Fruit fly (Drosophila melanogaster) whole organism, embryonic: ENCODE measurements around the gene CG1136.

Experiments
- CG10147 ChIP-seq: fragments of 200-800 bp; sonication (Bioruptor generic); optimal IDR thresholded peaks from 2 replicates; lab custom pipeline; 2019; ENCODE audit warnings: missing biosample characterization, mild to moderate bottlenecking, missing genetic modification characterization, moderate library complexity
- CG10321 ChIP-seq: fragments of 200-800 bp; sonication (Bioruptor generic); IDR thresholded peaks from 2 replicates; pipeline ENCODE4 v1.3.6; 2022; ENCODE audit warnings: missing biosample characterization, missing genetic modification characterization
- CG10543 ChIP-seq: fragments of 200-800 bp; sonication (Bioruptor generic); optimal IDR thresholded peaks from 3 replicates; lab custom pipeline; 2017; ENCODE audit warnings: missing biosample characterization, mild to moderate bottlenecking, missing genetic modification characterization, moderate library complexity
- CG11093 ChIP-seq: fragments of 200-800 bp; sonication (Bioruptor generic); IDR thresholded peaks from 3 replicates; pipeline ENCODE4 v1.3.6; 2022; ENCODE audit warnings: missing biosample characterization, missing genetic modification characterization
- CG11504 ChIP-seq: fragments of 200-800 bp; sonication (Bioruptor generic); optimal IDR thresholded peaks from 3 replicates; lab custom pipeline; 2019; ENCODE audit warnings: missing biosample characterization, mild to moderate bottlenecking, missing genetic modification characterization, moderate library complexity
- CG12769 ChIP-seq: fragments of 200-800 bp; sonication (Bioruptor generic); optimal IDR thresholded peaks from 2 replicates; lab custom pipeline; 2019; ENCODE audit warnings: missing biosample characterization, mild to moderate bottlenecking, missing genetic modification characterization, moderate library complexity
- CG15073 ChIP-seq: fragments of 200-800 bp; sonication (Bioruptor generic); optimal IDR thresholded peaks from 2 replicates; lab custom pipeline; 2016; ENCODE audit warnings: missing biosample characterization, missing genetic modification characterization
- CG1529 ChIP-seq: fragments of 200-800 bp; sonication (Bioruptor generic); optimal IDR thresholded peaks from 3 replicates; lab custom pipeline; 2018; ENCODE audit warnings: missing biosample characterization, missing genetic modification characterization
- CG17568 ChIP-seq: fragments of 200-800 bp; sonication (Bioruptor generic); optimal IDR thresholded peaks from 2 replicates; lab custom pipeline; 2018; ENCODE audit warnings: missing biosample characterization, mild to moderate bottlenecking, missing genetic modification characterization, moderate library complexity
- CG17912 ChIP-seq: fragments of 200-800 bp; sonication (Bioruptor generic); optimal IDR thresholded peaks from 2 replicates; lab custom pipeline; 2018; ENCODE audit warnings: missing biosample characterization, mild to moderate bottlenecking, missing genetic modification characterization
- CG2875 ChIP-seq: fragments of 200-800 bp; sonication (Bioruptor generic); optimal IDR thresholded peaks from 2 replicates; lab custom pipeline; 2017; ENCODE audit warnings: missing biosample characterization, mild to moderate bottlenecking, missing genetic modification characterization, missing genetic modification reagents
- CG31388 ChIP-seq: fragments of 200-800 bp; sonication (Bioruptor generic); optimal IDR thresholded peaks from 2 replicates; lab custom pipeline; 2016; ENCODE audit warnings: missing biosample characterization, missing genetic modification characterization
- CG3163 ChIP-seq: fragments of 200-800 bp; sonication (Bioruptor generic); optimal IDR thresholded peaks from 3 replicates; lab custom pipeline; 2016; ENCODE audit warnings: missing biosample characterization, missing genetic modification characterization
- CG34224 ChIP-seq: fragments of 200-800 bp; sonication (Bioruptor generic); IDR thresholded peaks from 3 replicates; pipeline ENCODE4 v1.3.6; 2022; ENCODE audit warnings: missing biosample characterization, missing genetic modification characterization; ENCODE audit not compliant: partially characterized antibody
- CG4404 ChIP-seq: fragments of 200-800 bp; sonication (Bioruptor generic); IDR thresholded peaks from 2 replicates; pipeline ENCODE4 v1.3.6; 2022; ENCODE audit warnings: missing biosample characterization, missing genetic modification characterization
- CG6654 ChIP-seq: fragments of 200-800 bp; sonication (Bioruptor generic); optimal IDR thresholded peaks from 2 replicates; lab custom pipeline; 2017; ENCODE audit warnings: missing biosample characterization, mild to moderate bottlenecking, missing genetic modification characterization
- CG6765 ChIP-seq: fragments of 200-800 bp; sonication (Bioruptor generic); optimal IDR thresholded peaks from 3 replicates; lab custom pipeline; 2017; ENCODE audit warnings: missing biosample characterization, mild to moderate bottlenecking, missing genetic modification characterization
- CG8290 ChIP-seq, 3 experiments: fragments of 200-800 bp; sonication (Bioruptor generic); optimal IDR thresholded peaks; 2 replicates each; lab custom pipeline; 2016 to 2019; ENCODE audit warnings: missing biosample characterization in 3 of 3, missing genetic modification characterization in 3 of 3, mild to moderate bottlenecking in 2 of 3, moderate library complexity in 1 of 3
- CG8359 ChIP-seq: fragments of 200-800 bp; sonication (Bioruptor generic); optimal IDR thresholded peaks from 2 replicates; lab custom pipeline; 2017; ENCODE audit warnings: missing biosample characterization, mild to moderate bottlenecking, missing genetic modification characterization, borderline replicate concordance
- CG9215 ChIP-seq: fragments of 200-800 bp; sonication (Bioruptor generic); IDR thresholded peaks from 2 replicates; pipeline ENCODE4 v1.3.6; 2022; ENCODE audit warnings: missing biosample characterization, missing genetic modification characterization
- CHES-1-like ChIP-seq: fragments of 200-800 bp; sonication (Bioruptor generic); optimal IDR thresholded peaks from 2 replicates; lab custom pipeline; 2016; ENCODE audit warnings: missing biosample characterization, missing genetic modification characterization
- CTCF ChIP-seq: fragments of 200-800 bp; sonication (Bioruptor generic); optimal IDR thresholded peaks from 2 replicates; lab custom pipeline; 2017; ENCODE audit warnings: missing biosample characterization, mild to moderate bottlenecking, missing genetic modification characterization, moderate library complexity
- D ChIP-seq, 2 experiments: fragments of 200-800 bp in 1 of 2; fragments of >200 bp in 1 of 2; sonication (Bioruptor generic) in 1 of 2; optimal IDR thresholded peaks; 2 replicates in 1 of 2; 3 replicates in 1 of 2; lab custom pipeline; 2017; ENCODE audit warnings: mild to moderate bottlenecking in 1 of 2, missing biosample characterization in 1 of 2, missing genetic modification characterization in 1 of 2, missing genetic modification reagents in 1 of 2
- D19B ChIP-seq: fragments of 200-800 bp; sonication (Bioruptor generic); optimal IDR thresholded peaks from 2 replicates; lab custom pipeline; 2017; ENCODE audit warnings: missing biosample characterization, mild to moderate bottlenecking, missing genetic modification characterization
- Gsc ChIP-seq: fragments of 200-800 bp; sonication (Bioruptor generic); IDR thresholded peaks from 2 replicates; pipeline ENCODE4 v1.3.6; 2022; ENCODE audit warnings: missing biosample characterization, missing genetic modification characterization
- Hr39 ChIP-seq: fragments of >200 bp; optimal IDR thresholded peaks from 2 replicates; lab custom pipeline; 2017
- Vsx1 ChIP-seq: fragments of 200-800 bp; sonication (Bioruptor generic); optimal IDR thresholded peaks from 2 replicates; lab custom pipeline; 2017; ENCODE audit warnings: missing biosample characterization, mild to moderate bottlenecking, missing genetic modification characterization, missing genetic modification reagents
- Xbp1 ChIP-seq: fragments of 200-800 bp; sonication (Bioruptor generic); optimal IDR thresholded peaks from 3 replicates; lab custom pipeline; 2016; ENCODE audit warnings: missing biosample characterization, mild to moderate bottlenecking, missing genetic modification characterization
- ap ChIP-seq: fragments of 200-800 bp; sonication (Bioruptor generic); IDR thresholded peaks from 2 replicates; pipeline ENCODE4 v1.3.6; 2022; ENCODE audit warnings: missing biosample characterization, missing genetic modification characterization
- ase ChIP-seq: fragments of 200-800 bp; sonication (Bioruptor generic); IDR thresholded peaks from 3 replicates; pipeline ENCODE4 v1.3.6; 2022; ENCODE audit warnings: missing biosample characterization, missing genetic modification characterization
- az2 ChIP-seq: fragments of 200-800 bp; sonication (Bioruptor generic); optimal IDR thresholded peaks from 3 replicates; lab custom pipeline; 2016; ENCODE audit warnings: missing biosample characterization, missing genetic modification characterization
- dpn ChIP-seq, 2 experiments: fragments of 200-800 bp; sonication (Bioruptor generic); optimal IDR thresholded peaks; 3 replicates each; lab custom pipeline; 2016; ENCODE audit warnings: missing biosample characterization in 2 of 2, missing genetic modification characterization in 2 of 2
- ewg ChIP-seq: fragments of 200-800 bp; sonication (Bioruptor generic); optimal IDR thresholded peaks from 3 replicates; lab custom pipeline; 2017; ENCODE audit warnings: mild to moderate bottlenecking, missing biosample characterization, missing genetic modification reagents, missing genetic modification characterization
- exex ChIP-seq: fragments of 200-800 bp; sonication (Bioruptor generic); optimal IDR thresholded peaks from 4 replicates; lab custom pipeline; 2018; ENCODE audit warnings: missing biosample characterization, mild to moderate bottlenecking, missing genetic modification characterization, moderate library complexity
- ftz-f1 ChIP-seq: fragments of 200-800 bp; sonication (Bioruptor generic); optimal IDR thresholded peaks from 2 replicates; lab custom pipeline; 2016; ENCODE audit warnings: missing biosample characterization, missing genetic modification characterization
- gcm2 ChIP-seq: fragments of 200-800 bp; sonication (Bioruptor generic); optimal IDR thresholded peaks from 2 replicates; lab custom pipeline; 2016; ENCODE audit warnings: missing biosample characterization, missing genetic modification characterization
- insv ChIP-seq, 2 experiments: fragments of 200-800 bp; sonication (Bioruptor generic); optimal IDR thresholded peaks; 3 replicates each; lab custom pipeline; 2016 to 2018; ENCODE audit warnings: missing biosample characterization in 2 of 2, missing genetic modification characterization in 2 of 2
- kni ChIP-seq: fragments of 200-800 bp; sonication (Bioruptor generic); optimal IDR thresholded peaks from 3 replicates; lab custom pipeline; 2017; ENCODE audit warnings: mild to moderate bottlenecking, missing biosample characterization, missing genetic modification reagents, missing genetic modification characterization
- nerfin-1 ChIP-seq: fragments of 200-800 bp; sonication (Bioruptor generic); optimal IDR thresholded peaks from 3 replicates; lab custom pipeline; 2019; ENCODE audit warnings: missing biosample characterization, mild to moderate bottlenecking, missing genetic modification characterization, moderate library complexity
- odd ChIP-seq: fragments of 200-800 bp; sonication (Bioruptor generic); optimal IDR thresholded peaks from 2 replicates; lab custom pipeline; 2017; ENCODE audit warnings: missing biosample characterization, mild to moderate bottlenecking, missing genetic modification characterization
- onecut ChIP-seq: fragments of 200-800 bp; sonication (Bioruptor generic); IDR thresholded peaks from 2 replicates; pipeline ENCODE4 v1.3.6; 2022; ENCODE audit warnings: missing biosample characterization, missing genetic modification characterization
- p53 ChIP-seq: fragments of 200-800 bp; sonication (Bioruptor generic); optimal IDR thresholded peaks from 2 replicates; lab custom pipeline; 2016; ENCODE audit warnings: missing biosample characterization, missing genetic modification characterization
- pb ChIP-seq: fragments of 200-800 bp; sonication (Bioruptor generic); optimal IDR thresholded peaks from 3 replicates; lab custom pipeline; 2016; ENCODE audit warnings: missing biosample characterization, missing genetic modification characterization
- sd ChIP-seq: fragments of 200-800 bp; sonication (Bioruptor generic); optimal IDR thresholded peaks from 3 replicates; lab custom pipeline; 2018; ENCODE audit warnings: missing biosample characterization, mild to moderate bottlenecking, missing genetic modification characterization, moderate library complexity
- sna ChIP-seq: fragments of 200-800 bp; sonication (Bioruptor generic); IDR thresholded peaks from 2 replicates; pipeline ENCODE4 v1.3.6; 2022; ENCODE audit warnings: missing biosample characterization, missing genetic modification characterization; ENCODE audit not compliant: partially characterized antibody
- so ChIP-seq: fragments of 200-800 bp; sonication (Bioruptor generic); IDR thresholded peaks from 3 replicates; pipeline ENCODE4 v1.3.6; 2022; ENCODE audit warnings: missing biosample characterization, missing genetic modification characterization
- tap ChIP-seq: fragments of 200-800 bp; optimal IDR thresholded peaks from 3 replicates; lab custom pipeline; 2019; ENCODE audit warnings: missing biosample characterization, mild to moderate bottlenecking, missing genetic modification characterization, moderate library complexity
- tgo ChIP-seq: fragments of 200-800 bp; sonication (Bioruptor generic); IDR thresholded peaks from 3 replicates; pipeline ENCODE4 v1.3.6; 2022; ENCODE audit warnings: missing biosample characterization, missing genetic modification characterization
- tx ChIP-seq: fragments of 200-800 bp; sonication (Bioruptor generic); optimal IDR thresholded peaks from 2 replicates; lab custom pipeline; 2016; ENCODE audit warnings: missing biosample characterization, missing genetic modification characterization

CG1136 gene

DNA sequence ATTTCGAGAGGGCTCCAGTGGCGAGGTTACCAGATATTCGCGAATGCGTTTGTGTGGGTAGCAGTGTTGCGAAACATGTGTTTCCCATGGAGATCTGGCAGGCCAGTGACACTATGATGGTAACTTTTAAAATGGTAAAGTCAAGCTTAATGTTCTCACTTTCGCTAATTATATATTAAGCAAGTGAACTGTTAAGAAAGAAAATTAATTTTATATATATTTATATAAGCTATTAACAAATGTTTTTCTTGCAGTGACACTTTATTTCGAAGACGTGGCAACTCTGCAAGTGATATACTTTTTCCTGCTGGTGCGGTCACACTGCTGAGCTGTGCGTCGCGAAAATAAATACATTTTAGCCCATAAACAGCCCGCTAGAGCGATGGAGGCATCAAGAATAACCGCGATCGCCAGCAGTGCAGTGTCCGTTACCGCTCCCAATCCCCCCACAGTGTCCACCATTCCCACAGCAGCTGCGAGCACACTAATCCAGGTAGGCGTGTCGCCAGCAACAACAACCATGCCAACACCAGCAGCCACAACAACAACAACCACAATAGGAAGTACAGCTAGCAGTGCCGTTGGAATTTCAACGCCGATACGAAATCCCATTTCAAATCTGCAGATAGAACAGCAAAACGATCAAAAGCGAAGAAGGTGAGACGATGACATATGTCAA lies 6.0 kb upstream of the CG1136 start, which contains the start of the genes CG11593 and Rcd5 (continued):
- peak; percentile 78; the same call in 2 of the 3 replicates for TF ChIP-seq CG11093 (GFP tag; lab: Robert Waterston, UW)
- 0 out of 2 replicates have a peak, but pooled peaks have one; percentile 24 for TF ChIP-seq sna (GFP tag; lab: Robert Waterston, UW)
- TF ChIP-seq CG1529 (GFP tag; lab: Kevin White, UChicago) = no peak
- no peak for TF ChIP-seq so (GFP tag; lab: Robert Waterston, UW)
- TF ChIP-seq CG15073 (GFP tag; lab: Kevin White, UChicago) = no peak
- TF ChIP-seq dpn (GFP tag; optimal IDR thresholded peaks at IDR 0.05; lab: Kevin White, UChicago) = peak; percentile 32 to 79
- TF ChIP-seq insv (GFP tag; optimal IDR thresholded peaks at IDR 0.05; lab: Kevin White, UChicago) = peak in 1 of 2 experiments; percentile 19
- TF ChIP-seq CG10321 (GFP tag; lab: Robert Waterston, UW) = peak; percentile 52; the same call in 1 of the 2 replicates
- no peak for TF ChIP-seq p53
- no peak for TF ChIP-seq CG11504 (tag; lab: Kevin White, UChicago)
- TF ChIP-seq tap (tag; lab: Kevin White, UChicago) = no peak
- no peak for TF ChIP-seq CG6765 (GFP tag; lab: Kevin White, UChicago)
- no peak for TF ChIP-seq onecut (GFP tag; lab: Robert Waterston, UW)
- peak; percentile 32 for TF ChIP-seq ewg (GFP tag; lab: Kevin White, UChicago)
- TF ChIP-seq CG10543 (GFP tag; lab: Kevin White, UChicago) = no peak
- peak; percentile 59 for TF ChIP-seq CG8290 (GFP tag; optimal IDR thresholded peaks at IDR 0.05; lab: Kevin White, UChicago)
- TF ChIP-seq CG8290 (tag; optimal IDR thresholded peaks at IDR 0.05; lab: Kevin White, UChicago) = no peak
- no peak for TF ChIP-seq CG6654
- peak; percentile 78 for TF ChIP-seq Xbp1 (GFP tag; lab: Kevin White, UChicago)
- TF ChIP-seq gcm2 = no peak
- no peak for TF ChIP-seq D19B (GFP tag; lab: Kevin White, UChicago)
- TF ChIP-seq nerfin-1 (tag; lab: Kevin White, UChicago) = no peak
- no peak for TF ChIP-seq CG3163 (GFP tag; lab: Kevin White, UChicago)
- TF ChIP-seq CHES-1-like (GFP tag; lab: Kevin White, UChicago) = peak; percentile 9
- TF ChIP-seq Gsc = peak; percentile 50
- TF ChIP-seq Vsx1 (GFP tag; lab: Kevin White, UChicago) = no peak
- TF ChIP-seq Hr39 (lab: Kevin White, UChicago) = no peak
- TF ChIP-seq CG12769 (tag; lab: Kevin White, UChicago) = no peak
- TF ChIP-seq CG4404 (GFP tag; lab: Robert Waterston, UW) = peak; percentile 80
- TF ChIP-seq CG34224 = 0 out of 3 replicates have a peak, but pooled peaks have one; percentile 14
- TF ChIP-seq CTCF (GFP tag; lab: Kevin White, UChicago) = peak; percentile 50
- no peak for TF ChIP-seq exex (tag; lab: Kevin White, UChicago)
- TF ChIP-seq CG2875 (GFP tag; lab: Kevin White, UChicago) = no peak
- TF ChIP-seq odd (GFP tag; lab: Kevin White, UChicago) = no peak
- TF ChIP-seq CG10147 (GFP tag; lab: Kevin White, UChicago) = no peak
- no peak for TF ChIP-seq pb (GFP tag; lab: Kevin White, UChicago)
- peak; percentile 84 for TF ChIP-seq tgo (GFP tag; lab: Robert Waterston, UW)
- TF ChIP-seq CG31388 (GFP tag; lab: Kevin White, UChicago) = peak; percentile 6
- no peak for TF ChIP-seq ftz-f1 (GFP tag; lab: Kevin White, UChicago)
- no peak for TF ChIP-seq CG8359 (GFP tag; lab: Kevin White, UChicago)
- no peak for TF ChIP-seq CG17568 (GFP tag; lab: Kevin White, UChicago)
- TF ChIP-seq az2 (GFP tag; lab: Kevin White, UChicago) = peak; percentile 57
- TF ChIP-seq D (optimal IDR thresholded peaks at IDR 0.05; lab: Kevin White, UChicago) = no peak
- TF ChIP-seq D (GFP tag; optimal IDR thresholded peaks at IDR 0.05; lab: Kevin White, UChicago) = no peak
- TF ChIP-seq ase (GFP tag; lab: Robert Waterston, UW) = peak; percentile 66
- no peak for TF ChIP-seq CG17912 (GFP tag; lab: Kevin White, UChicago)
- no peak for TF ChIP-seq kni (GFP tag; lab: Kevin White, UChicago)
- peak; percentile 86 for TF ChIP-seq CG9215 (GFP tag; lab: Robert Waterston, UW)
- no peak for TF ChIP-seq sd (tag; lab: Kevin White, UChicago)
- no peak for TF ChIP-seq tx (GFP tag; lab: Kevin White, UChicago)
- peak; percentile 40; the same call in 1 of the 2 replicates for TF ChIP-seq ap (GFP tag; lab: Robert Waterston, UW)
